Worm (Caenorhabditis elegans) whole organism, L2 larva: ENCODE data around the gene frpr-12.

Experiments used
- C34F6.9 ChIP-seq: fragments of 150-350 bp; optimal IDR thresholded peaks from 2 replicates; lab custom pipeline; 2014; ENCODE audit warnings: missing biosample characterization, missing genetic modification characterization
- F13H6.1 ChIP-seq: sonication (generic microtip); optimal IDR thresholded peaks from 2 replicates; lab custom pipeline; 2016; ENCODE audit warnings: missing genetic modification characterization, missing compliant biosample characterization
- R02D3.7 ChIP-seq: fragments of 150-350 bp; optimal IDR thresholded peaks from 2 replicates; lab custom pipeline; 2014; ENCODE audit warnings: missing biosample characterization, missing genetic modification characterization
- Y55F3AM.14 ChIP-seq: fragments of 200-800 bp; sonication (Bioruptor generic); optimal IDR thresholded peaks from 2 replicates; lab custom pipeline; 2018; ENCODE audit warnings: mild to moderate bottlenecking, missing genetic modification characterization, missing compliant biosample characterization
- ZK546.5 ChIP-seq: sonication (generic microtip); optimal IDR thresholded peaks from 2 replicates; lab custom pipeline; 2017; ENCODE audit warnings: missing biosample characterization, missing genetic modification characterization
- alr-1 ChIP-seq: fragments of 150-350 bp; optimal IDR thresholded peaks from 2 replicates; lab custom pipeline; 2014; ENCODE audit warnings: missing biosample characterization, missing genetic modification characterization
- ama-1 ChIP-seq: fragments of 150-350 bp; optimal IDR thresholded peaks from 2 replicates; lab custom pipeline; 2018; ENCODE audit warnings: inconsistent platforms
- blmp-1 ChIP-seq: sonication (generic microtip); optimal IDR thresholded peaks from 2 replicates; lab custom pipeline; 2017; ENCODE audit warnings: missing genetic modification characterization, mild to moderate bottlenecking, missing compliant biosample characterization, antibody characterized with exemption, moderate library complexity; ENCODE audit not compliant: insufficient read depth
- ceh-16 ChIP-seq: fragments of 150-350 bp; optimal IDR thresholded peaks from 2 replicates; lab custom pipeline; 2014; ENCODE audit warnings: missing biosample characterization, missing genetic modification characterization
- ceh-82 ChIP-seq: fragments of 150-350 bp; optimal IDR thresholded peaks from 2 replicates; lab custom pipeline; 2014; ENCODE audit warnings: missing biosample characterization, missing genetic modification characterization
- crh-2 ChIP-seq: sonication (generic microtip); optimal IDR thresholded peaks from 2 replicates; lab custom pipeline; 2017; ENCODE audit warnings: missing biosample characterization, missing genetic modification characterization
- dmd-4 ChIP-seq: sonication (generic microtip); optimal IDR thresholded peaks from 2 replicates; lab custom pipeline; 2017; ENCODE audit warnings: missing biosample characterization, missing genetic modification characterization
- egl-27 ChIP-seq: sonication (generic microtip); optimal IDR thresholded peaks from 3 replicates; lab custom pipeline; 2017; ENCODE audit warnings: missing biosample characterization, missing genetic modification reagents, missing genetic modification characterization
- elt-3 ChIP-seq: sonication (generic microtip); optimal IDR thresholded peaks from 2 replicates; lab custom pipeline; 2017; ENCODE audit warnings: missing biosample characterization, missing genetic modification characterization
- fos-1 ChIP-seq: fragments of 150-350 bp; optimal IDR thresholded peaks from 2 replicates; lab custom pipeline; 2014; ENCODE audit warnings: missing biosample characterization, missing genetic modification characterization
- gmeb-1 ChIP-seq: fragments of 150-350 bp; optimal IDR thresholded peaks from 2 replicates; lab custom pipeline; 2014; ENCODE audit warnings: missing biosample characterization, missing genetic modification characterization
- lin-11 ChIP-seq: fragments of 150-350 bp; sonication (generic microtip); optimal IDR thresholded peaks from 2 replicates; lab custom pipeline; 2014; ENCODE audit warnings: missing biosample characterization, missing genetic modification characterization, inconsistent platforms, mixed read lengths
- lin-13 ChIP-seq: fragments of 150-350 bp; optimal IDR thresholded peaks from 2 replicates; lab custom pipeline; 2014; ENCODE audit warnings: missing biosample characterization, missing genetic modification reagents, missing genetic modification characterization
- lin-39 ChIP-seq: fragments of 150-350 bp; optimal IDR thresholded peaks from 2 replicates; lab custom pipeline; 2014; ENCODE audit warnings: missing biosample characterization, missing genetic modification reagents, missing genetic modification characterization
- lsy-2 ChIP-seq, 2 experiments: fragments of 150-350 bp in 1 of 2; sonication (generic microtip) in 1 of 2; optimal IDR thresholded peaks; 2 replicates each; lab custom pipeline; 2014 to 2017; ENCODE audit warnings: missing biosample characterization in 2 of 2, missing genetic modification characterization in 2 of 2
- mab-5 ChIP-seq: fragments of 150-350 bp; optimal IDR thresholded peaks from 2 replicates; lab custom pipeline; 2014; ENCODE audit warnings: missing biosample characterization, missing genetic modification characterization
- mbf-1 ChIP-seq: sonication (generic microtip); optimal IDR thresholded peaks from 2 replicates; lab custom pipeline; 2017; ENCODE audit warnings: missing biosample characterization, missing genetic modification characterization
- mdl-1 ChIP-seq, 2 experiments: fragments of 150-350 bp in 1 of 2; sonication (generic microtip) in 1 of 2; optimal IDR thresholded peaks; 2 replicates each; lab custom pipeline; 2017; ENCODE audit warnings: missing biosample characterization in 2 of 2, missing genetic modification characterization in 2 of 2
- nhr-10 ChIP-seq: sonication (generic microtip); optimal IDR thresholded peaks from 2 replicates; lab custom pipeline; 2017; ENCODE audit warnings: missing biosample characterization, missing genetic modification characterization
- nhr-11 ChIP-seq: fragments of 150-350 bp; optimal IDR thresholded peaks from 2 replicates; lab custom pipeline; 2014; ENCODE audit warnings: missing biosample characterization, missing genetic modification characterization
- nhr-12 ChIP-seq: fragments of 150-350 bp; optimal IDR thresholded peaks from 2 replicates; lab custom pipeline; 2014; ENCODE audit warnings: missing biosample characterization, missing genetic modification characterization
- nhr-129 ChIP-seq: fragments of 150-350 bp; optimal IDR thresholded peaks from 2 replicates; lab custom pipeline; 2014; ENCODE audit warnings: missing biosample characterization, missing genetic modification characterization
- nhr-21 ChIP-seq: fragments of 150-350 bp; optimal IDR thresholded peaks from 2 replicates; lab custom pipeline; 2014; ENCODE audit warnings: missing biosample characterization, missing genetic modification characterization
- nhr-23 ChIP-seq: fragments of 150-350 bp; optimal IDR thresholded peaks from 2 replicates; lab custom pipeline; 2014; ENCODE audit warnings: missing biosample characterization, missing genetic modification reagents, missing genetic modification characterization
- nhr-237 ChIP-seq: fragments of 150-350 bp; optimal IDR thresholded peaks from 2 replicates; lab custom pipeline; 2014; ENCODE audit warnings: missing biosample characterization, missing genetic modification characterization
- nhr-25 ChIP-seq: fragments of 150-350 bp; sonication (generic microtip); optimal IDR thresholded peaks from 3 replicates; lab custom pipeline; 2014; ENCODE audit warnings: missing biosample characterization, missing genetic modification characterization
- nhr-6 ChIP-seq: fragments of 150-350 bp; optimal IDR thresholded peaks from 2 replicates; lab custom pipeline; 2014; ENCODE audit warnings: missing biosample characterization, missing genetic modification characterization
- peb-1 ChIP-seq: fragments of 150-350 bp; optimal IDR thresholded peaks from 2 replicates; lab custom pipeline; 2014; ENCODE audit warnings: missing biosample characterization, missing genetic modification characterization
- sem-4 ChIP-seq: fragments of 150-350 bp; optimal IDR thresholded peaks from 2 replicates; lab custom pipeline; 2014; ENCODE audit warnings: missing biosample characterization, missing genetic modification reagents, missing genetic modification characterization
- skn-1 ChIP-seq: sonication (generic microtip); optimal IDR thresholded peaks from 2 replicates; lab custom pipeline; 2017; ENCODE audit warnings: missing biosample characterization, missing genetic modification characterization
- sma-3 ChIP-seq: sonication (generic microtip); optimal IDR thresholded peaks from 2 replicates; lab custom pipeline; 2016; ENCODE audit warnings: missing genetic modification reagents, missing genetic modification characterization, missing compliant biosample characterization
- sma-9 ChIP-seq, 2 experiments: fragments of 150-350 bp in 1 of 2; sonication (generic microtip) in 1 of 2; optimal IDR thresholded peaks; 2 replicates each; lab custom pipeline; 2014 to 2016; ENCODE audit warnings: missing genetic modification characterization in 2 of 2, mild to moderate bottlenecking in 1 of 2, missing biosample characterization in 1 of 2, missing compliant biosample characterization in 1 of 2, missing genetic modification reagents in 1 of 2, moderate library complexity in 1 of 2
- snpc-4 ChIP-seq: fragments of 150-350 bp; optimal IDR thresholded peaks from 2 replicates; lab custom pipeline; 2014; ENCODE audit warnings: missing biosample characterization, missing genetic modification characterization
- unc-39 ChIP-seq: fragments of 150-350 bp; optimal IDR thresholded peaks from 2 replicates; lab custom pipeline; 2014; ENCODE audit warnings: missing biosample characterization, missing genetic modification characterization
- unc-62 ChIP-seq: fragments of 150-350 bp; optimal IDR thresholded peaks from 2 replicates; lab custom pipeline; 2014; ENCODE audit warnings: missing biosample characterization, missing genetic modification reagents, missing genetic modification characterization
- zag-1 ChIP-seq: fragments of 150-350 bp; optimal IDR thresholded peaks from 2 replicates; lab custom pipeline; 2014; ENCODE audit warnings: missing biosample characterization, missing genetic modification characterization
- ztf-1 ChIP-seq: fragments of 200-800 bp; sonication (Bioruptor generic); conservative IDR thresholded peaks from 2 replicates; pipeline ENCODE4 v1.3.6; 2022; ENCODE audit warnings: missing genetic modification characterization, missing compliant biosample characterization
- ztf-11 ChIP-seq: sonication (generic microtip); optimal IDR thresholded peaks from 2 replicates; lab custom pipeline; 2017; ENCODE audit warnings: missing biosample characterization, missing genetic modification characterization
- ztf-4 ChIP-seq: fragments of 150-350 bp; optimal IDR thresholded peaks from 2 replicates; lab custom pipeline; 2014; ENCODE audit warnings: missing biosample characterization, missing genetic modification characterization

The frpr-12 gene

DNA sequence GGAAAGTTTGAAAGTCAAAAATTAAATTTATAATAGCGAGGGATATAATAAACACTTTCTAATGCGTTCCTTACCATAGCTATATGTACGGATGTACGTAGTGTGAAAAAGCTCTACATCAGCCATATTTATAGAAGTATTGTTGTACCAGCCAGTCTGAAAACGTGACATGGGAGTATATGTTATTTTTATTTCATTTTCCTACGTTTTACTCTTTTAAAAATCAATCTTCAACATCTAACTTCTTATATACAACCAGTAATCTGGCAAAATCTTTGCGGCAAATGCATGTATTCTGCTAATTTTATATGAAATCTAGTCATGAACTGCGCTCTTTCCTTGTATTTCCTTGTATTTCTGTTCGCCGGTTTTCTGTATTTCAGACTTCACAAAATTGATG is 29.5 kb downstream of the frpr-12 start, which contains the start of gene H14N18.2:
Gene H14N18.2 (plus strand): TSS at position 301 of the 400 bp plus-strand sequence.
- no peak for TF ChIP-seq nhr-23 (tag; lab: Kevin White, UChicago)
- TF ChIP-seq nhr-10 (tag; lab: Kevin White, UChicago): no peak

DNA sequence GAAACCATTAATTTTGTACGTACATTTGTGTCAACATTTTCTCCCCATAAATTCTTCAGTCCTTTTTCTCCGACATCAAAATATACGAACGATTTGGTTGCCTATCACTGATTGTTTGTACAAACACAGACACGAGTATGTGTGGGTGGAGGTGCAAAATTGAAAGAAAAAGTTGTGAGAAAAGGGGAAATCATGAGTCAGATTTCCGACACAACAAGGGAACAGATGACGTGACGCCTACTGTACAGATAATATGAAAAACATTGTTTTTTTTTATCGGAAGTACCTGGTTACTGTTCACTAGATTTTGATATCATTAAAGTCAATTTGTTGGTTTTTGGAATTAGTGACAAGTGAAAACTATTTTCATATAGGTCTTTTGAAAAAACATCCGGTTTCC is 31.5 kb downstream of the frpr-12 start:
- TF ChIP-seq nhr-21 (tag; lab: Kevin White, UChicago) (no peak), sma-3 (peak; percentile 35)

DNA sequence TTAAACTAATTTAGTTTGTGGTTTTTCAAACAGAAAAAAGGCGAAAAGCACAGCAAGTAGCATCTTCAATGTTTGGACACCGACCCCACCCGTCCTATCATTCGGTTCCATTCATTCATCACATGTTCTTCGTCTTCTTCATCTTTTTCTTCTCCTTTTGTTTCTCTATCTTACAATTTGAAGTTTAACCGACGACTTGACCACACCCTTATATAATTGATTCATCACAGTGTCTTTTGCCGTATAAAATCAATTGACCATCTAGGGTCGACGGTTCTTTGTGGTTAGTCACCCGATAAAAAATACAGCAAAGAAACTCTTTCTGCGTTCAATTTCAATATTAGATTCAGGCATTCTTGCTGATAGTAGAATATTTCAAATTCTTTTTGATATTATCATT is 32.3 kb downstream of the frpr-12 start:
- TF ChIP-seq gmeb-1 (peak; percentile 29), sma-9 (GFP tag; optimal IDR thresholded peaks at IDR 0.05; lab: Kevin White, UChicago) (peak; percentile 64), sma-9 (tag; optimal IDR thresholded peaks at IDR 0.05; lab: Kevin White, UChicago) (no peak), lin-13 (GFP tag; lab: Kevin White, UChicago) (no peak), fos-1 (peak; percentile 80), lin-11 (tag; lab: Kevin White, UChicago) (no peak), ZK546.5 (tag; lab: Kevin White, UChicago) (no peak), unc-39 (no peak), sma-3 (peak; percentile 40), nhr-10 (tag; lab: Kevin White, UChicago) (no peak), peb-1 (tag; lab: Kevin White, UChicago) (no peak), crh-2 (tag; lab: Kevin White, UChicago) (peak; percentile 36), blmp-1 (tag; lab: Kevin White, UChicago) (peak; percentile 10), skn-1 (no peak), nhr-21 (tag; lab: Kevin White, UChicago) (peak; percentile 31), nhr-25 (tag; lab: Kevin White, UChicago) (peak; percentile 22), ama-1 (lab: Kevin White, UChicago) (peak; percentile 77), lsy-2 (tag; optimal IDR thresholded peaks at IDR 0.05; lab: Kevin White, UChicago) (peak in 1 of 2 experiments; percentile 24), snpc-4 (tag; lab: Kevin White, UChicago) (no peak), nhr-129 (tag; lab: Kevin White, UChicago) (peak; percentile 48)

- TF ChIP-seq crh-2 (tag; lab: Kevin White, UChicago): peak; percentile 82
- peak; percentile 60 to 73 for TF ChIP-seq lsy-2 (tag; optimal IDR thresholded peaks at IDR 0.05; lab: Kevin White, UChicago)
- no peak for TF ChIP-seq nhr-23 (tag; lab: Kevin White, UChicago)
- no peak for TF ChIP-seq mab-5 (tag; lab: Kevin White, UChicago)
- no peak for TF ChIP-seq alr-1 (tag; lab: Kevin White, UChicago)
- TF ChIP-seq fos-1: peak; percentile 89
- TF ChIP-seq unc-62: no peak
- TF ChIP-seq egl-27 (tag; lab: Kevin White, UChicago): peak; percentile 68
- no peak for TF ChIP-seq nhr-12 (tag; lab: Kevin White, UChicago)
- peak; percentile 65 for TF ChIP-seq ztf-4
- no peak for TF ChIP-seq ceh-82 (tag; lab: Kevin White, UChicago)
- peak; percentile 94 for TF ChIP-seq F13H6.1
- TF ChIP-seq gmeb-1: peak; percentile 76
- TF ChIP-seq ztf-1: no peak
- no peak for TF ChIP-seq nhr-237 (tag; lab: Kevin White, UChicago)
- TF ChIP-seq zag-1 (tag; lab: Kevin White, UChicago): no peak
- peak; percentile 86 for TF ChIP-seq nhr-25 (tag; lab: Kevin White, UChicago)
- no peak for TF ChIP-seq dmd-4
- TF ChIP-seq sem-4 (tag; lab: Kevin White, UChicago): peak; percentile 95
- no peak for TF ChIP-seq skn-1
- no peak for TF ChIP-seq ztf-11 (tag; lab: Kevin White, UChicago)
- TF ChIP-seq lin-39 (tag; lab: Kevin White, UChicago): no peak
- TF ChIP-seq ceh-16 (tag; lab: Kevin White, UChicago): peak; percentile 59
- TF ChIP-seq ZK546.5 (tag; lab: Kevin White, UChicago): no peak
- TF ChIP-seq Y55F3AM.14 (GFP tag; lab: Kevin White, UChicago): peak; percentile 51
- TF ChIP-seq R02D3.7 (tag; lab: Kevin White, UChicago): no peak
- peak; percentile 50 for TF ChIP-seq lin-13 (GFP tag; lab: Kevin White, UChicago)
- TF ChIP-seq elt-3 (tag; lab: Kevin White, UChicago): no peak
- peak; percentile 37 for TF ChIP-seq lin-11 (tag; lab: Kevin White, UChicago)
- TF ChIP-seq C34F6.9 (tag; lab: Kevin White, UChicago): peak; percentile 54
- no peak for TF ChIP-seq ama-1 (lab: Kevin White, UChicago)
- peak; percentile 72 for TF ChIP-seq nhr-6
- no peak for TF ChIP-seq snpc-4 (tag; lab: Kevin White, UChicago)
- TF ChIP-seq sma-3: peak; percentile 97
- no peak for TF ChIP-seq mbf-1 (tag; lab: Kevin White, UChicago)
- no peak for TF ChIP-seq peb-1 (tag; lab: Kevin White, UChicago)
- no peak for TF ChIP-seq unc-39
- peak; percentile 77 for TF ChIP-seq nhr-21 (tag; lab: Kevin White, UChicago)
- no peak for TF ChIP-seq nhr-10 (tag; lab: Kevin White, UChicago)
- TF ChIP-seq nhr-129 (tag; lab: Kevin White, UChicago): peak; percentile 80
- TF ChIP-seq mdl-1 (tag; optimal IDR thresholded peaks at IDR 0.05; lab: Kevin White, UChicago): no peak
- peak; percentile 91 for TF ChIP-seq blmp-1 (tag; lab: Kevin White, UChicago)
- no peak for TF ChIP-seq nhr-11 (tag; lab: Kevin White, UChicago)
These were observed 33.4 kb downstream of the frpr-12 start, which contains the start of gene unc-23 for ce11 chrV:8936184-8936589. unc-23 (plus strand) TSS chrV:8936359.
